Fruit fly (Drosophila melanogaster) whole organism, prepupa: ENCODE results near the gene GCC88.
A peak's percentile ranks its signal among the peaks of the same experiment; 100 is the strongest.

Source experiments
- CG32006 ChIP-seq: fragments of 200-800 bp; sonication (Bioruptor generic); optimal IDR thresholded peaks from 3 replicates; lab custom pipeline; 2017; ENCODE audit warnings: missing biosample characterization, mild to moderate bottlenecking, missing genetic modification characterization
- dsx ChIP-seq: fragments of 200-800 bp; optimal IDR thresholded peaks from 3 replicates; lab custom pipeline; 2019; ENCODE audit warnings: missing biosample characterization, mild to moderate bottlenecking, missing genetic modification characterization, moderate library complexity; ENCODE audit not compliant: poor library complexity, severe bottlenecking

DNA sequence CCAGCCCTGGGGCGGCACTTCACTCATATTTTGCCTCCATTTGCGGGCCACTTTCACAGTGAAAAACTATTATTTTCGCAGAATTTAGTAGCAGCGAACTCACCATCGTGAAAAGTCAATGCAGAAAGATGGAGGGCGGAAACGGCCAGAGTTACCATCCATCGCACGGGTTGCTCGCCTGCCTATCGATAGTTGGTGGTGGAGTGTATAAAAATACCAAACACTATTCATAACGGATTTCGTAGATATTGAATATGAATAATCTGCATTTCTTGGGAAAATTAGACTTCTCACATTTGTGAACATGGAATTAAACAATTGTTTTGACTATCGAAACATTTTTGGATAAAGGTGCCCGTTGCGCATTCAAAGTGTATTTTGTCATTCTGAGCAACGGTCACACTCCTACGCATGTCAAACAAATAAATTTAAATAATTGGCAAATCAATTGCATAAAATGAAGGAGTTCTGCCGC lies 14.2 kb downstream of the GCC88 start, which contains the start of the genes RpS25 and CG4820:
- TF ChIP-seq CG32006 (GFP tag; lab: Kevin White, UChicago) (peak; percentile 56), dsx (GFP tag; lab: Kevin White, UChicago) (peak; percentile 31)
